Worm (Caenorhabditis elegans) whole organism, L2 larva: Measurements from ENCODE around the gene F53B3.5.
"Not testable (repeated sequence)": the region's sequence is repeated elsewhere in the genome, so short reads cannot be mapped to it uniquely, and the experiment has no call there.

Source experiments
- C34F6.9 ChIP-seq: fragments of 150-350 bp; optimal IDR thresholded peaks from 2 replicates; lab custom pipeline; 2014; ENCODE audit warnings: missing biosample characterization, missing genetic modification characterization
- F13H6.1 ChIP-seq: sonication (generic microtip); optimal IDR thresholded peaks from 2 replicates; lab custom pipeline; 2016; ENCODE audit warnings: missing genetic modification characterization, missing compliant biosample characterization
- R02D3.7 ChIP-seq: fragments of 150-350 bp; optimal IDR thresholded peaks from 2 replicates; lab custom pipeline; 2014; ENCODE audit warnings: missing biosample characterization, missing genetic modification characterization
- ZK546.5 ChIP-seq: sonication (generic microtip); optimal IDR thresholded peaks from 2 replicates; lab custom pipeline; 2017; ENCODE audit warnings: missing biosample characterization, missing genetic modification characterization
- alr-1 ChIP-seq: fragments of 150-350 bp; optimal IDR thresholded peaks from 2 replicates; lab custom pipeline; 2014; ENCODE audit warnings: missing biosample characterization, missing genetic modification characterization
- ama-1 ChIP-seq: fragments of 150-350 bp; optimal IDR thresholded peaks from 2 replicates; lab custom pipeline; 2018; ENCODE audit warnings: inconsistent platforms
- blmp-1 ChIP-seq: sonication (generic microtip); optimal IDR thresholded peaks from 2 replicates; lab custom pipeline; 2017; ENCODE audit warnings: missing genetic modification characterization, mild to moderate bottlenecking, missing compliant biosample characterization, antibody characterized with exemption, moderate library complexity; ENCODE audit not compliant: insufficient read depth
- ceh-82 ChIP-seq: fragments of 150-350 bp; optimal IDR thresholded peaks from 2 replicates; lab custom pipeline; 2014; ENCODE audit warnings: missing biosample characterization, missing genetic modification characterization
- egl-27 ChIP-seq: sonication (generic microtip); optimal IDR thresholded peaks from 3 replicates; lab custom pipeline; 2017; ENCODE audit warnings: missing biosample characterization, missing genetic modification reagents, missing genetic modification characterization
- elt-1 ChIP-seq: fragments of 150-350 bp; optimal IDR thresholded peaks from 2 replicates; lab custom pipeline; 2014; ENCODE audit warnings: missing biosample characterization, missing genetic modification characterization
- elt-3 ChIP-seq: sonication (generic microtip); optimal IDR thresholded peaks from 2 replicates; lab custom pipeline; 2017; ENCODE audit warnings: missing biosample characterization, missing genetic modification characterization
- gmeb-1 ChIP-seq: fragments of 150-350 bp; optimal IDR thresholded peaks from 2 replicates; lab custom pipeline; 2014; ENCODE audit warnings: missing biosample characterization, missing genetic modification characterization
- lin-11 ChIP-seq: fragments of 150-350 bp; sonication (generic microtip); optimal IDR thresholded peaks from 2 replicates; lab custom pipeline; 2014; ENCODE audit warnings: missing biosample characterization, missing genetic modification characterization, inconsistent platforms, mixed read lengths
- lin-39 ChIP-seq: fragments of 150-350 bp; optimal IDR thresholded peaks from 2 replicates; lab custom pipeline; 2014; ENCODE audit warnings: missing biosample characterization, missing genetic modification reagents, missing genetic modification characterization
- lsy-2 ChIP-seq, 2 experiments: fragments of 150-350 bp in 1 of 2; sonication (generic microtip) in 1 of 2; optimal IDR thresholded peaks; 2 replicates each; lab custom pipeline; 2014 to 2017; ENCODE audit warnings: missing biosample characterization in 2 of 2, missing genetic modification characterization in 2 of 2
- mab-5 ChIP-seq: fragments of 150-350 bp; optimal IDR thresholded peaks from 2 replicates; lab custom pipeline; 2014; ENCODE audit warnings: missing biosample characterization, missing genetic modification characterization
- mbf-1 ChIP-seq: sonication (generic microtip); optimal IDR thresholded peaks from 2 replicates; lab custom pipeline; 2017; ENCODE audit warnings: missing biosample characterization, missing genetic modification characterization
- nhr-11 ChIP-seq: fragments of 150-350 bp; optimal IDR thresholded peaks from 2 replicates; lab custom pipeline; 2014; ENCODE audit warnings: missing biosample characterization, missing genetic modification characterization
- nhr-129 ChIP-seq: fragments of 150-350 bp; optimal IDR thresholded peaks from 2 replicates; lab custom pipeline; 2014; ENCODE audit warnings: missing biosample characterization, missing genetic modification characterization
- nhr-21 ChIP-seq: fragments of 150-350 bp; optimal IDR thresholded peaks from 2 replicates; lab custom pipeline; 2014; ENCODE audit warnings: missing biosample characterization, missing genetic modification characterization
- nhr-25 ChIP-seq: fragments of 150-350 bp; sonication (generic microtip); optimal IDR thresholded peaks from 3 replicates; lab custom pipeline; 2014; ENCODE audit warnings: missing biosample characterization, missing genetic modification characterization
- peb-1 ChIP-seq: fragments of 150-350 bp; optimal IDR thresholded peaks from 2 replicates; lab custom pipeline; 2014; ENCODE audit warnings: missing biosample characterization, missing genetic modification characterization
- skn-1 ChIP-seq: sonication (generic microtip); optimal IDR thresholded peaks from 2 replicates; lab custom pipeline; 2017; ENCODE audit warnings: missing biosample characterization, missing genetic modification characterization
- sma-9 ChIP-seq, 2 experiments: fragments of 150-350 bp in 1 of 2; sonication (generic microtip) in 1 of 2; optimal IDR thresholded peaks; 2 replicates each; lab custom pipeline; 2014 to 2016; ENCODE audit warnings: missing genetic modification characterization in 2 of 2, mild to moderate bottlenecking in 1 of 2, missing biosample characterization in 1 of 2, missing compliant biosample characterization in 1 of 2, missing genetic modification reagents in 1 of 2, moderate library complexity in 1 of 2
- unc-39 ChIP-seq: fragments of 150-350 bp; optimal IDR thresholded peaks from 2 replicates; lab custom pipeline; 2014; ENCODE audit warnings: missing biosample characterization, missing genetic modification characterization
- unc-55 ChIP-seq: fragments of 150-350 bp; sonication (generic microtip); optimal IDR thresholded peaks from 3 replicates; lab custom pipeline; 2014; ENCODE audit warnings: missing biosample characterization, missing genetic modification reagents, missing genetic modification characterization
- unc-62 ChIP-seq: fragments of 150-350 bp; optimal IDR thresholded peaks from 2 replicates; lab custom pipeline; 2014; ENCODE audit warnings: missing biosample characterization, missing genetic modification reagents, missing genetic modification characterization
- zag-1 ChIP-seq: fragments of 150-350 bp; optimal IDR thresholded peaks from 2 replicates; lab custom pipeline; 2014; ENCODE audit warnings: missing biosample characterization, missing genetic modification characterization

F53B3.5 gene

ce11 chrX:2903715-2904419 lies 24.5 kb upstream of the F53B3.5 start (continued):
- no peak for TF ChIP-seq unc-39 (tag; lab: Kevin White, UChicago)
- no peak for TF ChIP-seq nhr-11 (tag; lab: Kevin White, UChicago)
- no peak for TF ChIP-seq ama-1

ce11 chrX:2902854-2903253 lies 23.5 kb upstream of the F53B3.5 start:
- TF ChIP-seq elt-3 (tag; lab: Kevin White, UChicago) = no peak
- no peak for TF ChIP-seq peb-1 (tag; lab: Kevin White, UChicago)
- TF ChIP-seq ZK546.5 (tag; lab: Kevin White, UChicago) = no peak
- no peak for TF ChIP-seq nhr-21 (tag; lab: Kevin White, UChicago)
- TF ChIP-seq egl-27 (tag; lab: Kevin White, UChicago) = no peak
- TF ChIP-seq lin-39 (tag; lab: Kevin White, UChicago) = no peak
- no peak for TF ChIP-seq unc-62
- no peak for TF ChIP-seq mbf-1 (tag; lab: Kevin White, UChicago)
- no peak for TF ChIP-seq F13H6.1
- TF ChIP-seq, all 48 proteins: peak for 0

ce11 chrX:2900897-2901496 lies 21.6 kb upstream of the F53B3.5 start:
- TF ChIP-seq ceh-82 (tag; lab: Kevin White, UChicago) = no peak
- no peak for TF ChIP-seq nhr-129 (tag; lab: Kevin White, UChicago)
- no peak for TF ChIP-seq skn-1 (tag; lab: Kevin White, UChicago)
- no peak for TF ChIP-seq C34F6.9 (tag; lab: Kevin White, UChicago)
- no peak for TF ChIP-seq lsy-2 (tag; optimal IDR thresholded peaks at IDR 0.05; lab: Kevin White, UChicago)
- no peak for TF ChIP-seq alr-1 (tag; lab: Kevin White, UChicago)
- no peak for TF ChIP-seq sma-9 (GFP tag; optimal IDR thresholded peaks at IDR 0.05; lab: Kevin White, UChicago)
- no peak for TF ChIP-seq sma-9 (tag; optimal IDR thresholded peaks at IDR 0.05; lab: Kevin White, UChicago)

ce11 chrX:2898256-2898655 lies 18.9 kb upstream of the F53B3.5 start, which contains the start of gene F52B10.3:
TSS of gene F52B10.3 (minus strand) at chrX:2898356.
- TF ChIP-seq unc-55 (GFP tag; lab: Kevin White, UChicago) (peak; percentile 14), gmeb-1 (tag; lab: Kevin White, UChicago) (no peak), ama-1 (no peak), C34F6.9 (tag; lab: Kevin White, UChicago) (no peak), nhr-25 (tag; lab: Kevin White, UChicago) (no peak), peb-1 (tag; lab: Kevin White, UChicago) (no peak), nhr-11 (tag; lab: Kevin White, UChicago) (no peak)
- TF ChIP-seq, all 48 proteins: peak for 1

- TF ChIP-seq nhr-25 (tag; lab: Kevin White, UChicago) (peak; percentile 47), sma-9 (GFP tag; optimal IDR thresholded peaks at IDR 0.05; lab: Kevin White, UChicago) (peak; percentile 13), sma-9 (tag; optimal IDR thresholded peaks at IDR 0.05; lab: Kevin White, UChicago) (no peak), R02D3.7 (tag; lab: Kevin White, UChicago) (no peak), mab-5 (tag; lab: Kevin White, UChicago) (no peak), blmp-1 (tag; lab: Kevin White, UChicago) (peak; percentile 46), lin-11 (tag; lab: Kevin White, UChicago) (no peak)
These were observed 16.3 kb upstream of the F53B3.5 start for ce11 chrX:2895646-2896045.

ce11 chrX:2894273-2894672 lies 14.9 kb upstream of the F53B3.5 start, which contains the start of gene B0410.1:
TSS of gene B0410.1 (plus strand) at chrX:2894573.
- TF ChIP-seq elt-1 (tag; lab: Kevin White, UChicago); zag-1 (tag; lab: Kevin White, UChicago); unc-62: not testable (repeated sequence)
